Worm (Caenorhabditis elegans): ENCODE results near the gene rig-4.

DNA sequence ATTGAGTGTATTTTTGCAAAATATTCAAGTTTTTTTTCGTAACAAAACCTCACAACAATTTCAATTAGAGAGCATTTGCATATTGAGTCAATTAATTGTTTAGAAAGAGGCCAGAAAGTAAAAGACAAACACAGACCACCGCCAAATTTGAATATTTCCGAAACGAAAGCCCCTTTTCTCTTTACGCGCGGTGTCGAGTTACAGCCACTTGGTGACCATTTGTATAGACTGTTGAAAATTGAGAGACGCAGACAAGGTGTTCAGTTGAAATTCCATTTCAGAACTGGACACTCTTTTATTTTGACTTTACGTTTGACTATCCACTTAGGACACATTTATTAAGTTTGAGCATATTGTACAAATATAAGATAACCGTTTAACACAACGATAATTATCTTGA is 44.2 kb upstream of the rig-4 start:
- no peak for TF ChIP-seq nhr-76 (tag; optimal IDR thresholded peaks at IDR 0.05)
- no peak for TF ChIP-seq snpc-4 (tag; optimal IDR thresholded peaks at IDR 0.05)
- no peak for TF ChIP-seq nhr-12 (tag; optimal IDR thresholded peaks at IDR 0.05)

Measured in whole organism, mixed stage, embryonic.